Worm (Caenorhabditis elegans): Measurements from ENCODE around the gene gpx-7.
A peak's percentile ranks its signal among the peaks of the same experiment; 100 is the strongest.

The gpx-7 gene

DNA sequence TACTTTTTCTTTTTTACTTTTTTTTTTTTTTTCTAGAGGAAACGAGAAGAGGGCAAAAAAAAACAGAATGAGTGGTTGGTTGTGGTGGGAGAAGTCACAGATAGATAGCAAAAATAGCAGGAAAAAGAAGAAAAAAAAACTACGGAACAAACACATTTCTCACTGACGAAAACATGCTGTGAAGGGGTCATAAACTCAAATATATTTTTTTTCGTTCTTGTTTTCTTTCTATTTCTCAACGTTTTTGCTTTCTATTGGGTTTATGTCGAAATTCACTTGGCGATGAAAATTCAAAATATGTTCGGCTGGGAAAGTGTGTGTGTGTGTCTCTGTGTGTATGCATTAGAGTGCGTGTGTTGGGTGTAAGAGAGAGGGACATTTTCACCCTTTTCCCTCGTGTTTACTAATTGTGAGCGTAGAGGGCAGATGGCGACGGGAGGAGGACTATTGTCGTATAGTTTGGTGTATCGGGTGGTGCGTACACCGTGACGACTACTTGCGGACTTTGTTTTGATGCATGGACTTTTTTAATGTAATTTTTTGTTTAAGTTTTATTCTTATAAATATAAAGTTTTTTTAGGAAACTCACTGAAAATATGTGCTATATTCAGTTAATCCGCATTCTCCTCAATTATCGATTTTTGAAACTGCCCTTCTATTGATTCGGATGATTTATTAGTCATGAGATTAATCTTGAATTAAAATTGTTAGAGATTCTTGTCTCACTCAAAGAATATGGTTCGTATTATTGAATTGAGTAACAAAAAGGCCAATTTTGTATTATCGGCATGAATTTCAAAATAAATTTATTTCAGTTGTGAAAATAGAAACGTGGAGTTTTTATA is 10.0 kb upstream of the gpx-7 start:
- no peak for TF ChIP-seq efl-3 (GFP tag; optimal IDR thresholded peaks at IDR 0.05)
- TF ChIP-seq ama-1 (optimal IDR thresholded peaks at IDR 0.05): peak; percentile 33
- no peak for TF ChIP-seq hpl-2 (GFP tag; optimal IDR thresholded peaks at IDR 0.05)
- no peak for TF ChIP-seq Y116A8C.19 (tag; optimal IDR thresholded peaks at IDR 0.05; ENCODE audit: borderline replicate concordance)
- no peak for TF ChIP-seq nhr-77 (tag; optimal IDR thresholded peaks at IDR 0.05)
- peak; percentile 3 for TF ChIP-seq vab-15 (tag; optimal IDR thresholded peaks at IDR 0.05)
- peak; percentile 59 for TF ChIP-seq egl-13 (tag; optimal IDR thresholded peaks at IDR 0.05)
- TF ChIP-seq F16B12.6 (tag; optimal IDR thresholded peaks at IDR 0.05): peak; percentile 86
- no peak for TF ChIP-seq unc-62 (GFP tag; optimal IDR thresholded peaks at IDR 0.05)
- TF ChIP-seq irx-1 (tag; optimal IDR thresholded peaks at IDR 0.05): peak; percentile 43
- TF ChIP-seq mdl-1 (tag; optimal IDR thresholded peaks at IDR 0.05): peak in 1 of 2 experiments; percentile 63
- TF ChIP-seq dpl-1 (GFP tag; optimal IDR thresholded peaks at IDR 0.05): peak in 2 of 3 experiments; percentile 11 to 29
- TF ChIP-seq nhr-47 (tag; optimal IDR thresholded peaks at IDR 0.05): peak; percentile 60
- peak; percentile 57 for TF ChIP-seq xbp-1 (tag; optimal IDR thresholded peaks at IDR 0.05)
- TF ChIP-seq efl-1 (optimal IDR thresholded peaks at IDR 0.05): peak; percentile 23 to 31
- TF ChIP-seq efl-1 (GFP tag; optimal IDR thresholded peaks at IDR 0.05 in 1 of 2): peak in 1 of 2 experiments; percentile 46
- peak; percentile 2 for TF ChIP-seq skn-1 (tag; optimal IDR thresholded peaks at IDR 0.05)
- no peak for TF ChIP-seq nhr-28 (tag; optimal IDR thresholded peaks at IDR 0.05)
- TF ChIP-seq nhr-237 (tag; optimal IDR thresholded peaks at IDR 0.05): no peak
- TF ChIP-seq ets-5 (GFP tag; IDR thresholded peaks at IDR 0.05): no peak
- TF ChIP-seq nhr-19 (GFP tag; conservative IDR thresholded peaks at IDR 0.05): peak; percentile 39; the same call in 1 of the 2 replicates
- peak; percentile 34 for TF ChIP-seq nhr-90 (tag; optimal IDR thresholded peaks at IDR 0.05; ENCODE audit: poor library complexity)
- peak; percentile 73 for TF ChIP-seq nhr-85 (tag)
- TF ChIP-seq mep-1 (tag; optimal IDR thresholded peaks at IDR 0.05): peak; percentile 66
- peak; percentile 69 for TF ChIP-seq nhr-71 (tag; optimal IDR thresholded peaks at IDR 0.05)
- no peak for TF ChIP-seq alr-1 (tag; optimal IDR thresholded peaks at IDR 0.05; ENCODE audit: borderline replicate concordance)
- peak; percentile 11 for TF ChIP-seq ztf-4 (tag; optimal IDR thresholded peaks at IDR 0.05)
- TF ChIP-seq rnt-1 (tag; optimal IDR thresholded peaks at IDR 0.05): peak; percentile 53
- TF ChIP-seq nhr-11 (tag; optimal IDR thresholded peaks at IDR 0.05): peak; percentile 15
- peak; percentile 88 for TF ChIP-seq blmp-1 (tag; optimal IDR thresholded peaks at IDR 0.05)
- peak; percentile 60 to 64 for TF ChIP-seq lin-35 (GFP tag; optimal IDR thresholded peaks at IDR 0.05)
- peak; percentile 20; the same call in 1 of the 2 replicates for TF ChIP-seq isw-1 (GFP tag; IDR thresholded peaks at IDR 0.05)
- peak; percentile 52 for TF ChIP-seq C16A3.4 (tag; optimal IDR thresholded peaks at IDR 0.05)
- TF ChIP-seq lir-3 (tag; optimal IDR thresholded peaks at IDR 0.05; ENCODE audit: poor library complexity): peak; percentile 21
- peak; percentile 41 for TF ChIP-seq unc-86 (tag; optimal IDR thresholded peaks at IDR 0.05)
- TF ChIP-seq jun-1 (tag; optimal IDR thresholded peaks at IDR 0.05): peak; percentile 10
- TF ChIP-seq fkh-8 (tag; optimal IDR thresholded peaks at IDR 0.05): peak; percentile 42
- TF ChIP-seq tbx-2 (tag; optimal IDR thresholded peaks at IDR 0.05): peak; percentile 54
- TF ChIP-seq unc-130 (tag; optimal IDR thresholded peaks at IDR 0.05): peak; percentile 10
- TF ChIP-seq snu-23 (GFP tag; optimal IDR thresholded peaks at IDR 0.05): peak; percentile 77
- peak in 2 of 3 experiments; percentile 42 to 48 for TF ChIP-seq ceh-82 (tag; optimal IDR thresholded peaks at IDR 0.05)
- peak; percentile 47 to 68 for TF ChIP-seq lsy-2 (tag; optimal IDR thresholded peaks at IDR 0.05)
- peak; percentile 87 for TF ChIP-seq lin-14 (GFP tag; optimal IDR thresholded peaks at IDR 0.05)
- TF ChIP-seq swsn-7 (tag; optimal IDR thresholded peaks at IDR 0.05): peak; percentile 71
- peak; percentile 55 for TF ChIP-seq nhr-20 (tag; optimal IDR thresholded peaks at IDR 0.05)
- no peak for TF ChIP-seq lin-13 (GFP tag; optimal IDR thresholded peaks at IDR 0.05)
